Worm (Caenorhabditis elegans): ENCODE data around the gene oac-15.
A peak's percentile ranks its signal among the peaks of the same experiment; 100 is the strongest.

oac-15 gene

DNA sequence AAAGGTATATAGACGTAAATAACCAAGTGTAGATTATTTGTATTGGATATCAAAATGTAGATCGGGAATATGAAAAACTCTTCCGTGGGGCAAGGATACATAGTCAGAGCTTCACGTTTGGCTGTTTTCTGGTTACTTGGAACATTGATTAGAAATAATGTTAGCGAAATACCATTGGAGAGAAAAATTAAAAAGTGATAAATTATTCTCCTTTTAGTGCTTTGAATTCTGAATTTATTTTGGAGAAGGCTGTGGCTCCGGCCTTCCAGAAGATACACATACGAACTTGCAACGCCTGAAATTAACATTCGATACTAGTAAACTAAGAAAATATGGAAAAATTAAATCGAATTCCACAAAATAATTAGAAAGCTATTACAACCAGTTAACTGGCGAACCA, 25.9 kb upstream of the oac-15 start, which contains the start of gene srh-98:
Gene srh-98, minus strand, starts transcription at position 101 of the 400 bp plus-strand sequence.
- no peak for TF ChIP-seq ceh-16 (tag; optimal IDR thresholded peaks at IDR 0.05)
- TF ChIP-seq alr-1 (tag; optimal IDR thresholded peaks at IDR 0.05): no peak
- TF ChIP-seq mab-5 (tag; optimal IDR thresholded peaks at IDR 0.05): no peak
- TF ChIP-seq elt-3 (tag; optimal IDR thresholded peaks at IDR 0.05): no peak
- TF ChIP-seq nhr-25 (tag; optimal IDR thresholded peaks at IDR 0.05): no peak
- no peak for TF ChIP-seq sma-3 (GFP tag; optimal IDR thresholded peaks at IDR 0.05)
- TF ChIP-seq Y55F3AM.14 (GFP tag; optimal IDR thresholded peaks at IDR 0.05): no peak
- TF ChIP-seq blmp-1 (tag; optimal IDR thresholded peaks at IDR 0.05; ENCODE audit: insufficient read depth): no peak

DNA sequence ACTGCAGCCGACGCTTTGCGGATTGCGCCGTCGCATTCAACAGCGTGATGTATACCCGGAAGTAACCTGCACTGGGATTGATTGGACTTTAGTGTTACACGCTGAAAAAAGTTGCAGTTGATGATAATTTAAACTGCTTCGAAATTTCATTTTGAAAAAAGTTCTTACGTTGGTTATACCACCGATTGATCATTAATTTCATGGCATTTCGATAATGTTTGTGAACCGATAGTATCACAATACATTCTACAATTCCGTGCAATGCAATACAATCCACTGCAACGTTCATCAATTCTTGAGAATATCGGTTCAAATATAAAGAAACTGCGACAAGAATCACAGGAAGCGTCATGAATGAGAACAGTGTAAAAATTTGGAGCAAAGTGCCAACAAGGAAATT, 25.4 kb upstream of the oac-15 start, which contains the start of gene F21H7.3:
Gene F21H7.3, minus strand, starts transcription at position 101 of the 400 bp plus-strand sequence.
- TF ChIP-seq nhr-25 (tag; optimal IDR thresholded peaks at IDR 0.05): no peak
- TF ChIP-seq lin-39 (tag; optimal IDR thresholded peaks at IDR 0.05): no peak
- no peak for TF ChIP-seq skn-1 (tag; optimal IDR thresholded peaks at IDR 0.05)
- TF ChIP-seq elt-3 (tag; optimal IDR thresholded peaks at IDR 0.05): no peak

DNA sequence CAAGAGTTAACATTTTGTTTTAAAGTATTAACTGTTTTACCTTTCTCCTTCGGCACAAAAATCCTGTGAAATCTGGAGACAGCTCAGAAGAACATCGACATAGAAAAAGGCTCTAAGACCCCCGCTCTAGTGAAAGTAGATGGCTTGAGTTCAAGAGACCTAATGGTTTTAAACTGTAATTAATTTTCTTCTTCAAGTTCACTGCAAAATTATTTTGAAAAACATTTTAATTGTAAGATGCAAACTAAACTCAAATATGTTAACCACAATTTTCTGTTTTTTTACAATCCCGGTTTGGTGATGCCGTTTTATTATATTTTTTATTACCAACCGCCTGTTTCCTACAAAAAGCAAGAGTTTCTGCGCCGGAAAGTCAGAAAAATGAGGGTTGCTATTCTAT, 23.9 kb upstream of the oac-15 start, which contains the start of gene clec-233:
Gene clec-233, plus strand, starts transcription at position 301 of the 400 bp plus-strand sequence.
- TF ChIP-seq nhr-129 (tag; optimal IDR thresholded peaks at IDR 0.05): no peak
- no peak for TF ChIP-seq peb-1 (tag; optimal IDR thresholded peaks at IDR 0.05)
- no peak for TF ChIP-seq gmeb-1 (tag; optimal IDR thresholded peaks at IDR 0.05)
- TF ChIP-seq nhr-10 (tag; optimal IDR thresholded peaks at IDR 0.05): no peak
- TF ChIP-seq lin-13 (GFP tag; optimal IDR thresholded peaks at IDR 0.05): no peak
- no peak for TF ChIP-seq sem-4 (tag; optimal IDR thresholded peaks at IDR 0.05)

DNA sequence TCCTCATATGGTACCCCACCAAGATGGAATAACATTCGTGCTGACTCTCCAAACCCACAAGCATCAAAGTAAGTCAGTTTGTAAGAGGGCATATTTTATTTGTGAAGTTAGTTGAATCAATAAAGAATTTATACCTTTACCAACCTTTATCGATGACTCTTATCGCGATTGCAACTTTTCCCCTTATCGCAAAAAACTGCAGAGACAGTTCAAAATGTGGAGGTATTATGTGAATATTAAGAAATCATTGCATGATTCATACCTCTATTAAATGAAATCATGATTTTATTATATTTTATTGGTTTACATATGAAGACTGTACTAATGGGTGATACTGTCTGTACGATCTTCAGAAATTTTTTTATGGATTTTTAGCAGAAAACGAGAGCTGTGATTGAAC, 22.4 kb upstream of the oac-15 start, which contains the start of gene gst-22:
Gene gst-22, minus strand, starts transcription at position 103 of the 400 bp plus-strand sequence.
- TF ChIP-seq F13H6.1 (tag; optimal IDR thresholded peaks at IDR 0.05) (no peak), aly-2 (tag; optimal IDR thresholded peaks at IDR 0.05) (no peak), C34F6.9 (tag; optimal IDR thresholded peaks at IDR 0.05) (no peak), dmd-4 (tag; optimal IDR thresholded peaks at IDR 0.05) (no peak), fos-1 (tag; optimal IDR thresholded peaks at IDR 0.05) (peak; percentile 99), sma-3 (GFP tag; optimal IDR thresholded peaks at IDR 0.05) (no peak), ztf-11 (tag; optimal IDR thresholded peaks at IDR 0.05) (no peak), sma-9 (GFP tag; optimal IDR thresholded peaks at IDR 0.05) (peak; percentile 56), sma-9 (tag; optimal IDR thresholded peaks at IDR 0.05) (no peak), lin-39 (tag; optimal IDR thresholded peaks at IDR 0.05) (no peak), nhr-25 (tag; optimal IDR thresholded peaks at IDR 0.05) (no peak), Y55F3AM.14 (GFP tag; optimal IDR thresholded peaks at IDR 0.05) (no peak), gmeb-1 (tag; optimal IDR thresholded peaks at IDR 0.05) (peak; percentile 5), nhr-12 (tag; optimal IDR thresholded peaks at IDR 0.05) (no peak), blmp-1 (tag; optimal IDR thresholded peaks at IDR 0.05; ENCODE audit: insufficient read depth) (no peak), unc-55 (GFP tag; optimal IDR thresholded peaks at IDR 0.05) (no peak), skn-1 (tag; optimal IDR thresholded peaks at IDR 0.05) (peak; percentile 10)

DNA sequence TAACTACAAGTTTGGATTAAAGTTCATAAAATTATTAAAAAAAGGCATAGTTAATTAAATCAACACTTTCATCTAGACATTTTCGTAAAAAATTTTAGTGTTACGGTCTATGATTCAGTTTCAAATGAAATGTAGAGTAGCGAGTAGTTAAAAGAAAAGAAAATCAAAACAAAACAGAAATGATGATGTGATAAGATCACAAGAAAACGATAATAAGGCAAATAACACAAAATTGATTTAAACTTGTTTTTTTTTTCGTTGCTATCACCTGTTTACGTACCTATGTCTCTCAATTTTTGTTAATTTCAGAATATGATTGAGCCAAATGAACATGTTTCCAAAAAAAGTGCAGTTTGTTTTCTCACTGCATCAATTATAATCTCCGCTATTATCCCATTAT, 20.2 kb upstream of the oac-15 start, which contains the start of the genes F21H7.2 and F21H7.12:
Gene F21H7.2, minus strand, starts transcription at position 101 of the 400 bp plus-strand sequence.
Gene F21H7.12, plus strand, starts transcription at position 270 of the 400 bp plus-strand sequence.
- TF ChIP-seq lin-13 (GFP tag; optimal IDR thresholded peaks at IDR 0.05): no peak
- TF ChIP-seq nhr-25 (tag; optimal IDR thresholded peaks at IDR 0.05): no peak
- TF ChIP-seq nhr-21 (tag; optimal IDR thresholded peaks at IDR 0.05): no peak
- TF ChIP-seq ztf-4 (tag; optimal IDR thresholded peaks at IDR 0.05): no peak
- no peak for TF ChIP-seq unc-55 (GFP tag; optimal IDR thresholded peaks at IDR 0.05)
- no peak for TF ChIP-seq R02D3.7 (tag; optimal IDR thresholded peaks at IDR 0.05)
- no peak for TF ChIP-seq crh-2 (tag; optimal IDR thresholded peaks at IDR 0.05)
- no peak for TF ChIP-seq sma-3 (GFP tag; optimal IDR thresholded peaks at IDR 0.05)
- TF ChIP-seq blmp-1 (tag; optimal IDR thresholded peaks at IDR 0.05; ENCODE audit: insufficient read depth): no peak
- TF ChIP-seq dmd-4 (tag; optimal IDR thresholded peaks at IDR 0.05): no peak
- no peak for TF ChIP-seq nhr-6 (tag; optimal IDR thresholded peaks at IDR 0.05)
- no peak for TF ChIP-seq nhr-10 (tag; optimal IDR thresholded peaks at IDR 0.05)
- TF ChIP-seq aly-2 (tag; optimal IDR thresholded peaks at IDR 0.05): no peak
- TF ChIP-seq unc-39 (tag; optimal IDR thresholded peaks at IDR 0.05): no peak
- TF ChIP-seq nhr-237 (tag; optimal IDR thresholded peaks at IDR 0.05): no peak
- TF ChIP-seq F13H6.1 (tag; optimal IDR thresholded peaks at IDR 0.05): no peak
- TF ChIP-seq elt-3 (tag; optimal IDR thresholded peaks at IDR 0.05): no peak
- no peak for TF ChIP-seq alr-1 (tag; optimal IDR thresholded peaks at IDR 0.05)
- TF ChIP-seq mbf-1 (tag; optimal IDR thresholded peaks at IDR 0.05): no peak
- TF ChIP-seq zag-1 (tag; optimal IDR thresholded peaks at IDR 0.05): no peak
